4 fruit fly cellular contexts compared by ENCODE assay signal in genomic region chr2L:3058772-3059623, dm6.
TF ChIP-seq lines count a peak whose summit lies in the region.

No protein-coding gene starts in this region.

TF ChIP-seq in whole organism, adult, 20 proteins besides CTCF, POLR2A, EP300 and RAD21 (continued from another document):
- TF ChIP-seq pad (GFP tag; optimal IDR thresholded peaks at IDR 0.05; lab: Kevin White, UChicago) (peak; percentile 37), CG11617 (GFP tag; optimal IDR thresholded peaks at IDR 0.05; lab: Kevin White, UChicago) (no peak)
TF ChIP-seq in whole organism, adult: peak in this region for 11.

TF ChIP-seq in whole organism, embryonic, 481 proteins besides CTCF, POLR2A, EP300 and RAD21 (continued from another document and continues in another):
- TF ChIP-seq Doc2 (GFP tag; IDR thresholded peaks at IDR 0.05; lab: Robert Waterston, UW) (no peak), nerfin-2 (GFP tag; IDR thresholded peaks at IDR 0.05; lab: Robert Waterston, UW; ENCODE audit: partially characterized antibody) (no peak), HHEX (GFP tag; optimal IDR thresholded peaks at IDR 0.05; lab: Kevin White, UChicago) (no peak), CG11723 (GFP tag; optimal IDR thresholded peaks at IDR 0.05; lab: Kevin White, UChicago) (no peak), Dip3 (GFP tag; optimal IDR thresholded peaks at IDR 0.05; lab: Kevin White, UChicago) (peak; percentile 69), D (optimal IDR thresholded peaks at IDR 0.05; lab: Kevin White, UChicago) (no peak), D (GFP tag; optimal IDR thresholded peaks at IDR 0.05; lab: Kevin White, UChicago) (no peak), CG1603 (tag; optimal IDR thresholded peaks at IDR 0.05; lab: Kevin White, UChicago) (no peak), slou (GFP tag; optimal IDR thresholded peaks at IDR 0.05; lab: Kevin White, UChicago) (no peak), CG11456 (GFP tag; IDR thresholded peaks at IDR 0.05; lab: Robert Waterston, UW) (no peak), Dp (GFP tag; optimal IDR thresholded peaks at IDR 0.05; lab: Kevin White, UChicago) (peak; percentile 21), CG7928 (GFP tag; optimal IDR thresholded peaks at IDR 0.05; lab: Kevin White, UChicago) (no peak), pros (GFP tag; optimal IDR thresholded peaks at IDR 0.05; lab: Kevin White, UChicago) (no peak), jigr1 (GFP tag; IDR thresholded peaks at IDR 0.05; lab: Robert Waterston, UW) (no peak), Lim3 (GFP tag; IDR thresholded peaks at IDR 0.05; lab: Robert Waterston, UW) (0 out of 2 replicates have a peak, but pooled peaks have one; percentile 12), Elba2 (GFP tag; optimal IDR thresholded peaks at IDR 0.05; lab: Kevin White, UChicago) (no peak), CG17612 (GFP tag; IDR thresholded peaks at IDR 0.05; lab: Robert Waterston, UW) (no peak), odd (GFP tag; optimal IDR thresholded peaks at IDR 0.05; lab: Kevin White, UChicago) (no peak), unc-4 (GFP tag; IDR thresholded peaks at IDR 0.05; lab: Robert Waterston, UW; ENCODE audit: partially characterized antibody) (no peak), gem (tag; optimal IDR thresholded peaks at IDR 0.05; lab: Kevin White, UChicago) (no peak), bowl (GFP tag; IDR thresholded peaks at IDR 0.05; lab: Robert Waterston, UW) (no peak), H2.0 (GFP tag; IDR thresholded peaks at IDR 0.05; lab: Robert Waterston, UW) (0 out of 2 replicates have a peak, but pooled peaks have one; percentile 5), maf-S (GFP tag; optimal IDR thresholded peaks at IDR 0.05; lab: Kevin White, UChicago) (peak; percentile 29), br (optimal IDR thresholded peaks at IDR 0.05; lab: Kevin White, UChicago) (no peak), NK7.1 (GFP tag; optimal IDR thresholded peaks at IDR 0.05; lab: Kevin White, UChicago) (no peak), CG34422 (GFP tag; IDR thresholded peaks at IDR 0.05; lab: Robert Waterston, UW) (peak; percentile 30; the same call in 1 of the 3 replicates), bsh (GFP tag; optimal IDR thresholded peaks at IDR 0.05; lab: Kevin White, UChicago) (peak in 1 of 2 experiments; percentile 13), CG2712 (tag; optimal IDR thresholded peaks at IDR 0.05; lab: Kevin White, UChicago) (no peak), chif (GFP tag; optimal IDR thresholded peaks at IDR 0.05; lab: Kevin White, UChicago) (no peak), CG11560 (tag; IDR thresholded peaks at IDR 0.05; lab: Robert Waterston, UW) (no peak), CG10959 (GFP tag; IDR thresholded peaks at IDR 0.05; lab: Robert Waterston, UW) (no peak), CG2678 (tag; optimal IDR thresholded peaks at IDR 0.05; lab: Kevin White, UChicago) (peak; percentile 37), MESR4 (GFP tag; optimal IDR thresholded peaks at IDR 0.05; lab: Kevin White, UChicago) (no peak), NC2β (GFP tag; optimal IDR thresholded peaks at IDR 0.05; lab: Kevin White, UChicago) (no peak), CG15011 (GFP tag; optimal IDR thresholded peaks at IDR 0.05; lab: Kevin White, UChicago) (no peak), CG9797 (GFP tag; optimal IDR thresholded peaks at IDR 0.05; lab: Kevin White, UChicago) (no peak), ewg (GFP tag; optimal IDR thresholded peaks at IDR 0.05; lab: Kevin White, UChicago) (peak; percentile 86), CG18619 (GFP tag; optimal IDR thresholded peaks at IDR 0.05; lab: Kevin White, UChicago) (peak; percentile 14), CG3281 (GFP tag; optimal IDR thresholded peaks at IDR 0.05; lab: Kevin White, UChicago) (peak; percentile 44), dmrt11E (tag; optimal IDR thresholded peaks at IDR 0.05; lab: Kevin White, UChicago) (no peak), cas (GFP tag; IDR thresholded peaks at IDR 0.05; lab: Robert Waterston, UW) (0 out of 2 replicates have a peak, but pooled peaks have one; percentile 5), CG7987 (GFP tag; optimal IDR thresholded peaks at IDR 0.05; lab: Kevin White, UChicago) (no peak), NfI (GFP tag; optimal IDR thresholded peaks at IDR 0.05; lab: Kevin White, UChicago) (peak; percentile 3), HLH54F (GFP tag; optimal IDR thresholded peaks at IDR 0.05; lab: Kevin White, UChicago) (peak; percentile 41)

TF ChIP-seq in whole organism, prepupa, 60 proteins besides CTCF, POLR2A, EP300 and RAD21 (continued from another document):
- TF ChIP-seq CG4318 (GFP tag; optimal IDR thresholded peaks at IDR 0.05; lab: Kevin White, UChicago) (no peak), eg (GFP tag; IDR thresholded peaks at IDR 0.05; lab: Robert Waterston, UW) (peak; percentile 44), CG9139 (GFP tag; optimal IDR thresholded peaks at IDR 0.05; lab: Kevin White, UChicago) (no peak), Smox (GFP tag; optimal IDR thresholded peaks at IDR 0.05; lab: Kevin White, UChicago) (no peak), vri (GFP tag; optimal IDR thresholded peaks at IDR 0.05; lab: Kevin White, UChicago) (no peak), CG8119 (GFP tag; IDR thresholded peaks at IDR 0.05; lab: Robert Waterston, UW) (peak; percentile 39; the same call in 2 of the 3 replicates), CG32006 (GFP tag; optimal IDR thresholded peaks at IDR 0.05; lab: Kevin White, UChicago) (peak; percentile 65), CG8319 (GFP tag; optimal IDR thresholded peaks at IDR 0.05; lab: Kevin White, UChicago) (no peak), achi (GFP tag; optimal IDR thresholded peaks at IDR 0.05; lab: Kevin White, UChicago) (no peak), CG3919 (GFP tag; optimal IDR thresholded peaks at IDR 0.05; lab: Kevin White, UChicago) (peak; percentile 12), CG16779 (tag; optimal IDR thresholded peaks at IDR 0.05; lab: Kevin White, UChicago) (no peak), topi (GFP tag; optimal IDR thresholded peaks at IDR 0.05; lab: Kevin White, UChicago) (no peak), fkh (GFP tag; optimal IDR thresholded peaks at IDR 0.05; lab: Kevin White, UChicago) (no peak), CG6276 (GFP tag; optimal IDR thresholded peaks at IDR 0.05; lab: Kevin White, UChicago) (no peak), CG1621 (tag; optimal IDR thresholded peaks at IDR 0.05; lab: Kevin White, UChicago) (no peak), fd85E (GFP tag; optimal IDR thresholded peaks at IDR 0.05; lab: Kevin White, UChicago) (no peak), CG6854 (GFP tag; optimal IDR thresholded peaks at IDR 0.05; lab: Kevin White, UChicago) (no peak), ss (GFP tag; optimal IDR thresholded peaks at IDR 0.05; lab: Kevin White, UChicago) (no peak), net (GFP tag; optimal IDR thresholded peaks at IDR 0.05; lab: Kevin White, UChicago) (no peak), cyc (GFP tag; optimal IDR thresholded peaks at IDR 0.05; lab: Kevin White, UChicago) (peak; percentile 3), Sox15 (GFP tag; optimal IDR thresholded peaks at IDR 0.05; lab: Kevin White, UChicago) (no peak), fd59A (GFP tag; optimal IDR thresholded peaks at IDR 0.05; lab: Kevin White, UChicago) (no peak), pdm3 (GFP tag; optimal IDR thresholded peaks at IDR 0.05; lab: Kevin White, UChicago) (peak; percentile 31), Eip78C (GFP tag; lab: Kevin White, UChicago) (peak; percentile 73), CG8632 (GFP tag; optimal IDR thresholded peaks at IDR 0.05; lab: Kevin White, UChicago) (no peak), CG15336 (GFP tag; IDR thresholded peaks at IDR 0.05; lab: Robert Waterston, UW) (peak; percentile 51), dac (GFP tag; optimal IDR thresholded peaks at IDR 0.05; lab: Kevin White, UChicago) (no peak), CG6808 (GFP tag; optimal IDR thresholded peaks at IDR 0.05; lab: Kevin White, UChicago) (no peak), esn (GFP tag; optimal IDR thresholded peaks at IDR 0.05; lab: Kevin White, UChicago) (no peak), CG10669 (GFP tag; optimal IDR thresholded peaks at IDR 0.05; lab: Kevin White, UChicago) (no peak), dsx (GFP tag; optimal IDR thresholded peaks at IDR 0.05; lab: Kevin White, UChicago; ENCODE audit: poor library complexity, severe bottlenecking) (no peak), Sox14 (GFP tag; optimal IDR thresholded peaks at IDR 0.05; lab: Kevin White, UChicago) (no peak), CG7368 (GFP tag; optimal IDR thresholded peaks at IDR 0.05; lab: Kevin White, UChicago) (no peak), Blimp-1 (GFP tag; optimal IDR thresholded peaks at IDR 0.05; lab: Kevin White, UChicago) (no peak), Lpt (GFP tag; optimal IDR thresholded peaks at IDR 0.05; lab: Kevin White, UChicago) (no peak), CG31627 (GFP tag; optimal IDR thresholded peaks at IDR 0.05; lab: Kevin White, UChicago) (peak; percentile 16), Met (GFP tag; optimal IDR thresholded peaks at IDR 0.05; lab: Kevin White, UChicago) (peak; percentile 4), acj6 (GFP tag; optimal IDR thresholded peaks at IDR 0.05; lab: Kevin White, UChicago) (no peak), Gug (GFP tag; IDR thresholded peaks at IDR 0.05; lab: Robert Waterston, UW) (peak; percentile 29; the same call in 1 of the 2 replicates), CG11294 (GFP tag; IDR thresholded peaks at IDR 0.05; lab: Robert Waterston, UW) (0 out of 2 replicates have a peak, but pooled peaks have one; percentile 16)
TF ChIP-seq in whole organism, prepupa: peak in this region for 19.

TF ChIP-seq in whole organism, wandering third instar larva, 38 proteins besides CTCF, POLR2A, EP300 and RAD21 (continued from another document):
- TF ChIP-seq woc (GFP tag; optimal IDR thresholded peaks at IDR 0.05; lab: Kevin White, UChicago), result peak; percentile 10
- TF ChIP-seq Dfd (GFP tag; optimal IDR thresholded peaks at IDR 0.05; lab: Kevin White, UChicago), result no peak
- no peak for TF ChIP-seq brk (GFP tag; optimal IDR thresholded peaks at IDR 0.05; lab: Kevin White, UChicago)
- TF ChIP-seq Vsx2 (GFP tag; optimal IDR thresholded peaks at IDR 0.05; lab: Kevin White, UChicago; ENCODE audit: partially characterized antibody), result no peak
- no peak for TF ChIP-seq Myc (optimal IDR thresholded peaks at IDR 0.05; lab: Kevin White, UChicago)
- no peak for TF ChIP-seq CrebA (GFP tag; optimal IDR thresholded peaks at IDR 0.05; lab: Kevin White, UChicago; ENCODE audit: borderline replicate concordance)
- no peak for TF ChIP-seq Hnf4 (GFP tag; optimal IDR thresholded peaks at IDR 0.05; lab: Kevin White, UChicago)
- TF ChIP-seq CG9705 (GFP tag; optimal IDR thresholded peaks at IDR 0.05; lab: Kevin White, UChicago), result no peak
- no peak for TF ChIP-seq Sp1 (GFP tag; optimal IDR thresholded peaks at IDR 0.05; lab: Kevin White, UChicago)
- no peak for TF ChIP-seq Hr78 (GFP tag; optimal IDR thresholded peaks at IDR 0.05; lab: Kevin White, UChicago)
- no peak for TF ChIP-seq fru (GFP tag; optimal IDR thresholded peaks at IDR 0.05; lab: Kevin White, UChicago)
- no peak for TF ChIP-seq Jra (GFP tag; optimal IDR thresholded peaks at IDR 0.05; lab: Kevin White, UChicago)
- peak; percentile 11 for TF ChIP-seq psq (GFP tag; optimal IDR thresholded peaks at IDR 0.05; lab: Kevin White, UChicago)
- TF ChIP-seq Rel (GFP tag; optimal IDR thresholded peaks at IDR 0.05; lab: Kevin White, UChicago), result no peak
- no peak for TF ChIP-seq Rel (tag; optimal IDR thresholded peaks at IDR 0.05; lab: Kevin White, UChicago)
